Worm (Caenorhabditis elegans) whole organism, early embryonic: ENCODE measurements around the gene cct-2.

ENCODE experiments used
- F13C5.2 ChIP-seq: sonication (generic microtip); optimal IDR thresholded peaks from 2 replicates; lab custom pipeline; 2017; ENCODE audit warnings: mild to moderate bottlenecking, missing genetic modification characterization, inconsistent platforms, missing compliant biosample characterization
- aly-1 ChIP-seq: sonication (generic microtip); optimal IDR thresholded peaks from 2 replicates; lab custom pipeline; 2016; ENCODE audit warnings: missing genetic modification characterization, missing compliant biosample characterization
- ama-1 ChIP-seq: fragments of 150-350 bp; optimal IDR thresholded peaks from 2 replicates; lab custom pipeline; 2014
- ceh-13 ChIP-seq: fragments of 200-800 bp; sonication (Bioruptor generic); optimal IDR thresholded peaks from 2 replicates; lab custom pipeline; 2018; ENCODE audit warnings: mild to moderate bottlenecking, missing genetic modification characterization, missing compliant biosample characterization
- hmg-4 ChIP-seq: fragments of 200-800 bp; sonication (Bioruptor generic); optimal IDR thresholded peaks from 2 replicates; lab custom pipeline; 2018; ENCODE audit warnings: mild to moderate bottlenecking, missing genetic modification characterization, missing compliant biosample characterization
- scrt-1 ChIP-seq: fragments of 200-800 bp; sonication (Bioruptor generic); IDR thresholded peaks from 2 replicates; pipeline ENCODE4 v1.3.6; 2022; ENCODE audit warnings: missing genetic modification characterization, missing compliant biosample characterization
- tbx-11 ChIP-seq: fragments of 200-800 bp; sonication (Bioruptor generic); IDR thresholded peaks from 2 replicates; pipeline ENCODE4 v1.3.6; 2022; ENCODE audit warnings: missing genetic modification characterization, missing compliant biosample characterization
- tbx-37 ChIP-seq: fragments of 200-800 bp; sonication (Bioruptor generic); conservative IDR thresholded peaks from 2 replicates; pipeline ENCODE4 v1.3.6; 2022; ENCODE audit warnings: missing genetic modification reagents, missing genetic modification characterization, missing compliant biosample characterization
- tra-4 ChIP-seq: sonication (generic microtip); optimal IDR thresholded peaks from 2 replicates; lab custom pipeline; 2017; ENCODE audit warnings: missing genetic modification characterization, missing compliant biosample characterization

DNA sequence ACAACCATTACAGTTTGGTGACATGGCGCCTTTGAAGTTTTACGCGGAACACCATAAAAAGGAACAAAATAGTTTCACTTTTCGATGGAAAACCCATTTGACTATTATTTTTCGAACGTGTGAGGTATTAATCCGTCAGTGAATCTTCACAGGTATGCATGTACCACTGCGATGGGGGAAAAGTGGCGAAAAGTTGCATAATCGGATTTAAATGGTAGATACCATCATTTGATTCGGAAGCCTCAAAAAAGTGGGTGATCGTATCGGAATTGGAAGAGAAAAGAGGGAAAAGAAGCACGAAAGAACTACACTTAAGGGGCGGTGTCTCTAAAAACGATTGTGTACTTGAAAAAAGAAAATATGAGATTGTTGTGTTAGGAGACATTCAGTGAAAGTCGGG, 26.2 kb downstream of the cct-2 start:
- TF ChIP-seq F13C5.2 (tag; lab: Kevin White, UChicago) (no peak), tbx-37 (GFP tag; lab: Robert Waterston, UW) (no peak), scrt-1 (no peak), ama-1 (lab: Kevin White, UChicago) (no peak), hmg-4 (GFP tag; lab: Kevin White, UChicago) (no peak), aly-1 (tag; lab: Kevin White, UChicago) (no peak), ceh-13 (no peak), tra-4 (no peak), tbx-11 (GFP tag; lab: Robert Waterston, UW) (no peak)
